Worm (Caenorhabditis elegans) whole organism, L3 larva: Measurements from ENCODE around the gene C34F6.10.

ENCODE experiments used
- R02D3.7 ChIP-seq: fragments of 150-350 bp; optimal IDR thresholded peaks from 2 replicates; lab custom pipeline; 2014; ENCODE audit warnings: missing biosample characterization, missing genetic modification characterization
- aly-2 ChIP-seq: fragments of 150-350 bp; optimal IDR thresholded peaks from 2 replicates; lab custom pipeline; 2014; ENCODE audit warnings: missing biosample characterization, missing genetic modification characterization
- ama-1 ChIP-seq: fragments of 150-350 bp; optimal IDR thresholded peaks from 2 replicates; lab custom pipeline; 2018
- ceh-16 ChIP-seq: sonication (generic microtip); optimal IDR thresholded peaks from 2 replicates; lab custom pipeline; 2017; ENCODE audit warnings: missing biosample characterization, missing genetic modification characterization
- ceh-82 ChIP-seq: fragments of 150-350 bp; optimal IDR thresholded peaks from 2 replicates; lab custom pipeline; 2014; ENCODE audit warnings: missing biosample characterization, missing genetic modification characterization
- daf-12 ChIP-seq: fragments of 150-350 bp; optimal IDR thresholded peaks from 2 replicates; lab custom pipeline; 2014; ENCODE audit warnings: missing biosample characterization, missing genetic modification reagents, missing genetic modification characterization
- egl-27 ChIP-seq: sonication (generic microtip); optimal IDR thresholded peaks from 4 replicates; lab custom pipeline; 2017; ENCODE audit warnings: missing biosample characterization, missing genetic modification reagents, missing genetic modification characterization
- egl-5 ChIP-seq: fragments of 150-350 bp; optimal IDR thresholded peaks from 2 replicates; lab custom pipeline; 2017; ENCODE audit warnings: missing biosample characterization, missing genetic modification reagents, missing genetic modification characterization, inconsistent platforms
- elt-2 ChIP-seq: sonication (generic microtip); optimal IDR thresholded peaks from 2 replicates; lab custom pipeline; 2016; ENCODE audit warnings: missing genetic modification reagents, mild to moderate bottlenecking, missing genetic modification characterization, missing compliant biosample characterization
- elt-3 ChIP-seq, 3 experiments: fragments of 150-350 bp in 1 of 3; sonication (generic microtip) in 2 of 3; optimal IDR thresholded peaks; 2 replicates in 2 of 3; 4 replicates in 1 of 3; lab custom pipeline; 2014 to 2017; ENCODE audit warnings: missing biosample characterization in 3 of 3, missing genetic modification characterization in 3 of 3
- eor-1 ChIP-seq, 2 experiments: fragments of 150-350 bp; optimal IDR thresholded peaks; 2 replicates each; lab custom pipeline; 2014 to 2018; ENCODE audit warnings: missing biosample characterization in 2 of 2, missing genetic modification characterization in 2 of 2
- fkh-10 ChIP-seq: sonication (generic microtip); optimal IDR thresholded peaks from 2 replicates; lab custom pipeline; 2017; ENCODE audit warnings: missing biosample characterization, missing genetic modification reagents, missing genetic modification characterization
- fkh-2 ChIP-seq: fragments of 150-350 bp; optimal IDR thresholded peaks from 2 replicates; lab custom pipeline; 2014; ENCODE audit warnings: missing biosample characterization, missing genetic modification reagents, missing genetic modification characterization
- fos-1 ChIP-seq: fragments of 150-350 bp; optimal IDR thresholded peaks from 2 replicates; lab custom pipeline; 2014; ENCODE audit warnings: missing biosample characterization, missing genetic modification characterization
- hmg-11 ChIP-seq: sonication (generic microtip); optimal IDR thresholded peaks from 2 replicates; lab custom pipeline; 2016; ENCODE audit warnings: missing genetic modification characterization, missing compliant biosample characterization
- jun-1 ChIP-seq: fragments of 150-350 bp; optimal IDR thresholded peaks from 2 replicates; lab custom pipeline; 2014; ENCODE audit warnings: missing biosample characterization, missing genetic modification reagents, missing genetic modification characterization
- lin-15B ChIP-seq: fragments of 150-350 bp; optimal IDR thresholded peaks from 2 replicates; lab custom pipeline; 2014; ENCODE audit warnings: missing biosample characterization, missing genetic modification characterization
- lin-39 ChIP-seq: fragments of 150-350 bp; optimal IDR thresholded peaks from 2 replicates; lab custom pipeline; 2018; ENCODE audit warnings: missing biosample characterization, missing genetic modification reagents, missing genetic modification characterization
- lsy-12 ChIP-seq: sonication (generic microtip); optimal IDR thresholded peaks from 2 replicates; lab custom pipeline; 2016; ENCODE audit warnings: mild to moderate bottlenecking, missing genetic modification characterization, missing compliant biosample characterization
- mdl-1 ChIP-seq: fragments of 150-350 bp; optimal IDR thresholded peaks from 2 replicates; lab custom pipeline; 2014; ENCODE audit warnings: missing biosample characterization, missing genetic modification characterization
- nfya-1 ChIP-seq: sonication (generic microtip); optimal IDR thresholded peaks from 2 replicates; lab custom pipeline; 2017; ENCODE audit warnings: missing genetic modification characterization, mild to moderate bottlenecking, missing compliant biosample characterization, antibody characterized with exemption, moderate library complexity; ENCODE audit not compliant: insufficient read depth
- nhr-11 ChIP-seq: fragments of 150-350 bp; optimal IDR thresholded peaks from 2 replicates; lab custom pipeline; 2014; ENCODE audit warnings: missing biosample characterization, missing genetic modification characterization
- nhr-12 ChIP-seq: fragments of 150-350 bp; optimal IDR thresholded peaks from 2 replicates; lab custom pipeline; 2014; ENCODE audit warnings: missing biosample characterization, missing genetic modification characterization
- nhr-23 ChIP-seq: fragments of 150-350 bp; optimal IDR thresholded peaks from 2 replicates; lab custom pipeline; 2014; ENCODE audit warnings: missing biosample characterization, missing genetic modification reagents, missing genetic modification characterization
- nhr-237 ChIP-seq: fragments of 150-350 bp; optimal IDR thresholded peaks from 2 replicates; lab custom pipeline; 2014; ENCODE audit warnings: missing biosample characterization, missing genetic modification characterization
- nhr-25 ChIP-seq: sonication (generic microtip); optimal IDR thresholded peaks from 2 replicates; lab custom pipeline; 2017; ENCODE audit warnings: missing biosample characterization, missing genetic modification characterization
- nhr-28 ChIP-seq: fragments of 150-350 bp; optimal IDR thresholded peaks from 2 replicates; lab custom pipeline; 2014; ENCODE audit warnings: missing biosample characterization, missing genetic modification characterization
- nhr-43 ChIP-seq: sonication (generic microtip); optimal IDR thresholded peaks from 2 replicates; lab custom pipeline; 2016; ENCODE audit warnings: mild to moderate bottlenecking, missing genetic modification characterization, missing compliant biosample characterization; ENCODE audit not compliant: poor library complexity, severe bottlenecking
- nhr-76 ChIP-seq: fragments of 150-350 bp; sonication (generic microtip); optimal IDR thresholded peaks from 5 replicates; lab custom pipeline; 2014; ENCODE audit warnings: missing biosample characterization, missing genetic modification characterization
- pha-4 ChIP-seq: fragments of 150-350 bp; optimal IDR thresholded peaks from 2 replicates; lab custom pipeline; 2014; ENCODE audit warnings: missing biosample characterization, missing genetic modification reagents, missing genetic modification characterization
- pqm-1 ChIP-seq: fragments of 150-350 bp; optimal IDR thresholded peaks from 2 replicates; lab custom pipeline; 2017; ENCODE audit warnings: missing biosample characterization, missing genetic modification characterization, inconsistent platforms
- sea-2 ChIP-seq: fragments of 150-350 bp; sonication (generic microtip); optimal IDR thresholded peaks from 4 replicates; lab custom pipeline; 2014; ENCODE audit warnings: missing biosample characterization, missing genetic modification reagents, missing genetic modification characterization
- snpc-4 ChIP-seq: fragments of 150-350 bp; optimal IDR thresholded peaks from 2 replicates; lab custom pipeline; 2014; ENCODE audit warnings: missing biosample characterization, missing genetic modification characterization
- tbx-2 ChIP-seq: sonication (generic microtip); optimal IDR thresholded peaks from 2 replicates; lab custom pipeline; 2016; ENCODE audit warnings: mild to moderate bottlenecking, missing genetic modification characterization, missing compliant biosample characterization
- unc-62 ChIP-seq: fragments of 150-350 bp; sonication (generic microtip); optimal IDR thresholded peaks from 4 replicates; lab custom pipeline; 2014; ENCODE audit warnings: missing biosample characterization, missing genetic modification reagents, missing genetic modification characterization
- zag-1 ChIP-seq: fragments of 150-350 bp; optimal IDR thresholded peaks from 2 replicates; lab custom pipeline; 2014; ENCODE audit warnings: missing biosample characterization, missing genetic modification characterization
- ztf-11 ChIP-seq: fragments of 150-350 bp; optimal IDR thresholded peaks from 2 replicates; lab custom pipeline; 2014; ENCODE audit warnings: missing biosample characterization, missing genetic modification characterization

The C34F6.10 gene

DNA sequence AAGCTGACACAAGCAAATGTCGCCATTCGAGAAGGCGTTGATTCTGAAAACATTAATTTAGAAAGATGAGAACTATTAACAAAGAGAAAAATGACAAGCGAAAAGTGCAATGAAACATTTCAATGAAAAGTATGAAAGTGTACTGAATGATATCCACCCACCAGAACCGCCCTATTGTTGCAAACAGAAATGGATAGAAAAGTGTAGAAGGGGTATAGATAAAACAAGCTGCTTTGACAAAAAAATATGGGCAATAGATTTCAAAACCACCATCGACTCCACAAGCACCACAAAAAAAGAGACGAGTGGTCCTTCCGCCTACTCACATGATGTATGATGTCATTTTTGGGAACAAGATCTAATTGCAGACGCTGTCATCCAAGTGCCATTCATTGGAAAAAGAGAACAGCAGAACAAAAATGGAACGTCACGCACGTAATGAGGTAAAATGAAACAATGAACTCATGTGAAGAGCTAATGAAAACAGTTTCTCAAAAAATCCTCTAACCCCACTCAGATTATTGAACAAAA is at the start of gene C34F6.10:
Gene C34F6.10, minus strand, starts transcription at position 51 of the 531 bp plus-strand sequence.
- TF ChIP-seq unc-62 (GFP tag; lab: Kevin White, UChicago) (no peak), fos-1 (tag; lab: Kevin White, UChicago) (no peak), lsy-12 (tag; lab: Kevin White, UChicago) (peak; percentile 16), fkh-10 (GFP tag; lab: Kevin White, UChicago) (no peak), daf-12 (tag; lab: Kevin White, UChicago) (no peak), hmg-11 (tag; lab: Kevin White, UChicago) (no peak), sea-2 (GFP tag; lab: Kevin White, UChicago) (no peak), nhr-25 (tag; lab: Kevin White, UChicago) (no peak), egl-5 (tag; lab: Kevin White, UChicago) (no peak), zag-1 (tag; lab: Kevin White, UChicago) (no peak), aly-2 (tag; lab: Kevin White, UChicago) (no peak), nhr-12 (tag; lab: Kevin White, UChicago) (no peak), nhr-237 (tag; lab: Kevin White, UChicago) (no peak), nfya-1 (tag; lab: Kevin White, UChicago) (peak; percentile 5), ama-1 (peak; percentile 5), pha-4 (tag; lab: Kevin White, UChicago) (no peak), jun-1 (tag; lab: Kevin White, UChicago) (no peak), ztf-11 (tag; lab: Kevin White, UChicago) (no peak), snpc-4 (no peak), lin-39 (tag; lab: Kevin White, UChicago) (peak; percentile 1), fkh-2 (tag; lab: Kevin White, UChicago) (no peak), nhr-11 (tag; lab: Kevin White, UChicago) (no peak), eor-1 (tag; optimal IDR thresholded peaks at IDR 0.05; lab: Kevin White, UChicago) (no peak), nhr-23 (tag; lab: Kevin White, UChicago) (no peak), ceh-82 (tag; lab: Kevin White, UChicago) (no peak), R02D3.7 (no peak), ceh-16 (tag; lab: Kevin White, UChicago) (no peak), nhr-28 (tag; lab: Kevin White, UChicago) (no peak), nhr-43 (no peak), lin-15B (tag; lab: Kevin White, UChicago) (no peak), egl-27 (no peak), mdl-1 (tag; lab: Kevin White, UChicago) (no peak)

DNA sequence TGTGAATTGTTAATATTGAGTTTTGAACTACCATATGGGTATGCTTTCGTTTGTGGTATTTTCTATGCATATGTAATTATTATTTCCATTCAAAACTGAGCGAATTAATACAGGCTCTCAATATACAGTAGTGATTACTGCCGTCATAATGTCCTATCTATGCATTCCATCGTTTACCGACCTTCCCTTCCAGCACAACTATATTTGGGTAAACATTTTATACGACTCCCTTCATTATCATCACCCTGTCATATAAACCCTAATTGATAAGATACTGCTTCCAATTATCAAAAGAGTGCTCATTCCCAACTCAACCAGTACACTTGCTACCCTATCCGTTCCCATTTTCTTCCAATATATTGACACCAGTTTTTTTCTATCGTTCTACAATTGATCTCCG is 49.5 kb upstream of the C34F6.10 start:
- TF ChIP-seq jun-1 (tag; lab: Kevin White, UChicago) (peak; percentile 6), elt-2 (peak; percentile 86), tbx-2 (tag; lab: Kevin White, UChicago) (no peak), daf-12 (tag; lab: Kevin White, UChicago) (no peak), pqm-1 (peak; percentile 59), aly-2 (tag; lab: Kevin White, UChicago) (no peak)

DNA sequence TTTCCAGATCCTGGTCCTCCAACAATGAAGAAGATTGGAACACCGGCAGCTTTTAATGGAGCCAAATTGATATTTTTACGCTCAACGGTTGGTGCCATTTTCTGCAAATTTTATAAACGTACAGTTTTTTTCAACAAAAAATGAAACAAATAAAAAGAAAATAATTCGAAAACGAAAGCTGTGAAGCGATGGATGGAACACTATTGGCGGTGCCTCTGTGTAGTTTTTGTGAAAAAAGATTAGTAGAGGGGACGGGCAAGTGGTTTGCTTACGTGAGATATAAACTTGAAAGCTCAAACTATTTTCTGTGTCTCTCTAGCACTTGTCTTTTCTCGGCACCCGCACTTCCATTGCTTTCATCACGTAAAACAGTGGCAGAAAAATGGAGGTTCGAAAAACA is 47.2 kb upstream of the C34F6.10 start, which contains the start of gene F38B2.4:
Gene F38B2.4, minus strand, starts transcription at position 101 of the 400 bp plus-strand sequence.
- TF ChIP-seq elt-3 (tag; optimal IDR thresholded peaks at IDR 0.05; lab: Kevin White, UChicago) (no peak), hmg-11 (tag; lab: Kevin White, UChicago) (no peak), fos-1 (tag; lab: Kevin White, UChicago) (no peak), ceh-16 (tag; lab: Kevin White, UChicago) (no peak), nhr-76 (tag; lab: Kevin White, UChicago) (no peak), mdl-1 (tag; lab: Kevin White, UChicago) (no peak), egl-5 (tag; lab: Kevin White, UChicago) (no peak), zag-1 (tag; lab: Kevin White, UChicago) (no peak)
- TF ChIP-seq, all 47 proteins: peak for 0

DNA sequence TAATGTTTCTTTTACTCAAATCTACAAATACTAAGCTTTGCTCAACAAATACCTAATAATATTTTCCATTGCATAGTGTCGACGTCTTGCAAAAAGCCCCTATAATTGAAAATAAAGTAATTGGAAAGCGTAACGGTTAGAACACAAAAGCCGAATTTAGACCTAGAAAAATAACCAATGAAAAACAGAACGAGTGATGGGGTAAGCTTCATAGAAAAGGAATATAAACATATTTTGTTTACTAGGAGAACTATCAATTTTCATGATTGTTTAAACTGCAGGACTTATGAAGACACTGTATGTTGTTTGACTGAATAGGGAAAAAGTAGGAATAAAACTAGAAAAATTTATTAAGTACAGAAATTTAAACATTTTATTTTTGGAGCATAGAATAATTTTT is 45.8 kb upstream of the C34F6.10 start, which contains the start of gene F38B2.3:
Gene F38B2.3, minus strand, starts transcription at position 101 of the 400 bp plus-strand sequence.
- no peak for TF ChIP-seq fos-1 (tag; lab: Kevin White, UChicago)
- TF ChIP-seq pqm-1 = no peak
- no peak for TF ChIP-seq lin-39 (tag; lab: Kevin White, UChicago)
